Fruit fly (Drosophila melanogaster) whole organism, embryonic: Measurements from ENCODE around the gene Rab3-GEF.

Source experiments
- Adf1 ChIP-seq: fragments of 200-800 bp; sonication (Bioruptor generic); IDR thresholded peaks from 2 replicates; pipeline ENCODE4 v1.3.6; 2022; ENCODE audit warnings: missing biosample characterization, missing genetic modification characterization
- Blimp-1 ChIP-seq: fragments of 200-800 bp; sonication (Bioruptor generic); optimal IDR thresholded peaks from 3 replicates; lab custom pipeline; 2018; ENCODE audit warnings: missing biosample characterization, missing genetic modification characterization, mild to moderate bottlenecking, moderate library complexity, missing genetic modification reagents
- CG10147 ChIP-seq: fragments of 200-800 bp; sonication (Bioruptor generic); optimal IDR thresholded peaks from 2 replicates; lab custom pipeline; 2019; ENCODE audit warnings: missing biosample characterization, mild to moderate bottlenecking, missing genetic modification characterization, moderate library complexity
- CG10274 ChIP-seq: fragments of 200-800 bp; sonication (Bioruptor generic); optimal IDR thresholded peaks from 3 replicates; lab custom pipeline; 2017; ENCODE audit warnings: missing biosample characterization, mild to moderate bottlenecking, missing genetic modification characterization
- CG10431 ChIP-seq: fragments of 200-800 bp; sonication (Bioruptor generic); optimal IDR thresholded peaks from 3 replicates; lab custom pipeline; 2018; ENCODE audit warnings: missing biosample characterization, mild to moderate bottlenecking, missing genetic modification characterization
- CG11504 ChIP-seq: fragments of 200-800 bp; sonication (Bioruptor generic); optimal IDR thresholded peaks from 3 replicates; lab custom pipeline; 2019; ENCODE audit warnings: missing biosample characterization, mild to moderate bottlenecking, missing genetic modification characterization, moderate library complexity
- CG12219 ChIP-seq: fragments of 200-800 bp; sonication (Bioruptor generic); optimal IDR thresholded peaks from 3 replicates; lab custom pipeline; 2018; ENCODE audit warnings: missing biosample characterization, mild to moderate bottlenecking, missing genetic modification characterization
- CG1233 ChIP-seq: fragments of 200-800 bp; sonication (Bioruptor generic); optimal IDR thresholded peaks from 4 replicates; lab custom pipeline; 2018; ENCODE audit warnings: missing biosample characterization, mild to moderate bottlenecking, missing genetic modification characterization
- CG17328 ChIP-seq: fragments of 200-800 bp; sonication (Bioruptor generic); IDR thresholded peaks from 2 replicates; pipeline ENCODE4 v1.3.6; 2022; ENCODE audit warnings: missing biosample characterization, missing genetic modification characterization
- CG17385 ChIP-seq: fragments of 200-800 bp; sonication (Bioruptor generic); optimal IDR thresholded peaks from 3 replicates; lab custom pipeline; 2018; ENCODE audit warnings: missing biosample characterization, mild to moderate bottlenecking, missing genetic modification characterization
- CG1832 ChIP-seq: fragments of 200-800 bp; sonication (Bioruptor generic); optimal IDR thresholded peaks from 2 replicates; lab custom pipeline; 2017; ENCODE audit warnings: missing biosample characterization, mild to moderate bottlenecking, missing genetic modification characterization, inconsistent platforms
- CG2199 ChIP-seq: fragments of 200-800 bp; sonication (Bioruptor generic); IDR thresholded peaks from 3 replicates; pipeline ENCODE4 v1.3.6; 2022; ENCODE audit warnings: missing biosample characterization, missing genetic modification characterization
- CG32767 ChIP-seq: fragments of 200-800 bp; sonication (Bioruptor generic); IDR thresholded peaks from 2 replicates; pipeline ENCODE4 v1.3.6; 2022; ENCODE audit warnings: missing biosample characterization, missing genetic modification characterization
- CG3407 ChIP-seq: fragments of 200-800 bp; sonication (Bioruptor generic); optimal IDR thresholded peaks from 2 replicates; lab custom pipeline; 2018; ENCODE audit warnings: missing biosample characterization, mild to moderate bottlenecking, missing genetic modification characterization
- CG34224 ChIP-seq: fragments of 200-800 bp; sonication (Bioruptor generic); IDR thresholded peaks from 3 replicates; pipeline ENCODE4 v1.3.6; 2022; ENCODE audit warnings: missing biosample characterization, missing genetic modification characterization; ENCODE audit not compliant: partially characterized antibody
- CG3726 ChIP-seq: fragments of 200-800 bp; sonication (Bioruptor generic); IDR thresholded peaks from 3 replicates; pipeline ENCODE4, ENCODE4 v1.3.6; 2022; ENCODE audit warnings: missing biosample characterization, missing genetic modification characterization
- CG4404 ChIP-seq: fragments of 200-800 bp; sonication (Bioruptor generic); IDR thresholded peaks from 2 replicates; pipeline ENCODE4 v1.3.6; 2022; ENCODE audit warnings: missing biosample characterization, missing genetic modification characterization
- CG4707 ChIP-seq: fragments of 200-800 bp; sonication (Bioruptor generic); optimal IDR thresholded peaks from 2 replicates; lab custom pipeline; 2018; ENCODE audit warnings: missing biosample characterization, mild to moderate bottlenecking, missing genetic modification characterization, moderate library complexity
- CG4730 ChIP-seq: fragments of 200-800 bp; sonication (Bioruptor generic); IDR thresholded peaks from 2 replicates; pipeline ENCODE4 v1.3.6; 2022; ENCODE audit warnings: missing biosample characterization, missing genetic modification characterization
- CG5245 ChIP-seq: fragments of 200-800 bp; sonication (Bioruptor generic); optimal IDR thresholded peaks from 3 replicates; lab custom pipeline; 2016; ENCODE audit warnings: missing biosample characterization, missing genetic modification characterization
- CG6683 ChIP-seq: fragments of 200-800 bp; sonication (Bioruptor generic); optimal IDR thresholded peaks from 2 replicates; lab custom pipeline; 2017; ENCODE audit warnings: missing biosample characterization, mild to moderate bottlenecking, missing genetic modification characterization, missing genetic modification reagents
- CG8765 ChIP-seq: fragments of 200-800 bp; sonication (Bioruptor generic); IDR thresholded peaks from 2 replicates; pipeline ENCODE4 v1.3.6; 2022; ENCODE audit warnings: missing biosample characterization, missing genetic modification characterization
- Deaf1 ChIP-seq: fragments of 200-800 bp; optimal IDR thresholded peaks from 3 replicates; lab custom pipeline; 2019; ENCODE audit warnings: missing biosample characterization, mild to moderate bottlenecking, missing genetic modification characterization, moderate library complexity
- Dp ChIP-seq: fragments of 200-800 bp; sonication (Bioruptor generic); optimal IDR thresholded peaks from 2 replicates; lab custom pipeline; 2018; ENCODE audit warnings: missing biosample characterization, mild to moderate bottlenecking, missing genetic modification characterization, moderate library complexity
- Ets97D ChIP-seq: fragments of 200-800 bp; sonication (Bioruptor generic); optimal IDR thresholded peaks from 3 replicates; lab custom pipeline; 2016; ENCODE audit warnings: missing biosample characterization, missing genetic modification characterization
- H2.0 ChIP-seq: fragments of 200-800 bp; sonication (Bioruptor generic); IDR thresholded peaks from 2 replicates; pipeline ENCODE4 v1.3.6; 2022; ENCODE audit warnings: missing biosample characterization, missing genetic modification characterization
- HLH3B ChIP-seq: fragments of 200-800 bp; sonication (Bioruptor generic); IDR thresholded peaks from 2 replicates; pipeline ENCODE4 v1.3.6; 2022; ENCODE audit warnings: missing biosample characterization, missing genetic modification characterization
- Hey ChIP-seq: fragments of 200-800 bp; sonication (Bioruptor generic); optimal IDR thresholded peaks from 3 replicates; lab custom pipeline; 2018; ENCODE audit warnings: missing biosample characterization, mild to moderate bottlenecking, missing genetic modification characterization
- Hmx ChIP-seq: fragments of 200-800 bp; sonication (Bioruptor generic); optimal IDR thresholded peaks from 2 replicates; lab custom pipeline; 2016; ENCODE audit warnings: missing biosample characterization, missing genetic modification characterization
- Taf1 ChIP-seq: fragments of 200-800 bp; sonication (Bioruptor generic); IDR thresholded peaks from 2 replicates; pipeline ENCODE4 v1.3.6; 2022; ENCODE audit warnings: missing biosample characterization, missing genetic modification characterization
- ab ChIP-seq: fragments of 200-800 bp; sonication (Bioruptor generic); optimal IDR thresholded peaks from 2 replicates; lab custom pipeline; 2016; ENCODE audit warnings: missing biosample characterization, missing genetic modification characterization
- ase ChIP-seq: fragments of 200-800 bp; sonication (Bioruptor generic); IDR thresholded peaks from 3 replicates; pipeline ENCODE4 v1.3.6; 2022; ENCODE audit warnings: missing biosample characterization, missing genetic modification characterization
- ato ChIP-seq: fragments of 200-800 bp; sonication (Bioruptor generic); IDR thresholded peaks from 2 replicates; pipeline ENCODE4 v1.3.6; 2022; ENCODE audit warnings: missing biosample characterization, missing genetic modification characterization; ENCODE audit not compliant: partially characterized antibody
- bcd ChIP-seq: fragments of 200-800 bp; sonication (Bioruptor generic); optimal IDR thresholded peaks from 2 replicates; lab custom pipeline; 2017; ENCODE audit warnings: missing biosample characterization, mild to moderate bottlenecking, missing genetic modification characterization
- cas ChIP-seq: fragments of 200-800 bp; sonication (Bioruptor generic); IDR thresholded peaks from 2 replicates; pipeline ENCODE4 v1.3.6; 2022; ENCODE audit warnings: missing biosample characterization, missing genetic modification characterization
- chif ChIP-seq, 2 experiments: fragments of 200-800 bp; sonication (Bioruptor generic); optimal IDR thresholded peaks; 3 replicates each; lab custom pipeline; 2016; ENCODE audit warnings: missing biosample characterization in 2 of 2, missing genetic modification characterization in 2 of 2
- ci ChIP-seq: fragments of 200-800 bp; sonication (Bioruptor generic); IDR thresholded peaks from 3 replicates; pipeline ENCODE4 v1.3.6; 2022; ENCODE audit warnings: missing biosample characterization, missing genetic modification characterization
- dati ChIP-seq: fragments of 200-800 bp; sonication (Bioruptor generic); IDR thresholded peaks from 2 replicates; pipeline ENCODE4 v1.3.6; 2022; ENCODE audit warnings: missing biosample characterization, missing genetic modification characterization
- dm ChIP-seq: fragments of 200-800 bp; sonication (Bioruptor generic); optimal IDR thresholded peaks from 3 replicates; lab custom pipeline; 2016; ENCODE audit warnings: missing biosample characterization, missing genetic modification characterization
- dysf ChIP-seq: fragments of 200-800 bp; sonication (Bioruptor generic); IDR thresholded peaks from 3 replicates; pipeline ENCODE4 v1.3.6; 2022; ENCODE audit warnings: missing biosample characterization, missing genetic modification characterization
- gem ChIP-seq: fragments of 200-800 bp; sonication (Bioruptor generic); optimal IDR thresholded peaks from 2 replicates; lab custom pipeline; 2019; ENCODE audit warnings: missing biosample characterization, mild to moderate bottlenecking, missing genetic modification characterization, moderate library complexity
- klu ChIP-seq: fragments of 200-800 bp; sonication (Bioruptor generic); IDR thresholded peaks from 2 replicates; pipeline ENCODE4 v1.3.6; 2022; ENCODE audit warnings: missing biosample characterization, missing genetic modification characterization
- lmd ChIP-seq: fragments of 200-800 bp; sonication (Bioruptor generic); IDR thresholded peaks from 2 replicates; pipeline ENCODE4 v1.3.6; 2022; ENCODE audit warnings: missing biosample characterization, missing genetic modification characterization
- mam ChIP-seq: fragments of 200-800 bp; sonication (Bioruptor generic); optimal IDR thresholded peaks from 3 replicates; lab custom pipeline; 2016; ENCODE audit warnings: missing biosample characterization, missing genetic modification characterization
- nau ChIP-seq: fragments of 200-800 bp; sonication (Bioruptor generic); optimal IDR thresholded peaks from 3 replicates; lab custom pipeline; 2017; ENCODE audit warnings: missing biosample characterization, mild to moderate bottlenecking, missing genetic modification characterization, missing genetic modification reagents
- onecut ChIP-seq: fragments of 200-800 bp; sonication (Bioruptor generic); IDR thresholded peaks from 2 replicates; pipeline ENCODE4 v1.3.6; 2022; ENCODE audit warnings: missing biosample characterization, missing genetic modification characterization
- tio ChIP-seq: fragments of 200-800 bp; sonication (Bioruptor generic); optimal IDR thresholded peaks from 2 replicates; lab custom pipeline; 2017; ENCODE audit warnings: missing biosample characterization, missing genetic modification characterization, inconsistent platforms
- zf30C ChIP-seq: fragments of 200-800 bp; sonication (Bioruptor generic); optimal IDR thresholded peaks from 3 replicates; lab custom pipeline; 2018; ENCODE audit warnings: missing biosample characterization, mild to moderate bottlenecking, missing genetic modification characterization

Gene Rab3-GEF

DNA sequence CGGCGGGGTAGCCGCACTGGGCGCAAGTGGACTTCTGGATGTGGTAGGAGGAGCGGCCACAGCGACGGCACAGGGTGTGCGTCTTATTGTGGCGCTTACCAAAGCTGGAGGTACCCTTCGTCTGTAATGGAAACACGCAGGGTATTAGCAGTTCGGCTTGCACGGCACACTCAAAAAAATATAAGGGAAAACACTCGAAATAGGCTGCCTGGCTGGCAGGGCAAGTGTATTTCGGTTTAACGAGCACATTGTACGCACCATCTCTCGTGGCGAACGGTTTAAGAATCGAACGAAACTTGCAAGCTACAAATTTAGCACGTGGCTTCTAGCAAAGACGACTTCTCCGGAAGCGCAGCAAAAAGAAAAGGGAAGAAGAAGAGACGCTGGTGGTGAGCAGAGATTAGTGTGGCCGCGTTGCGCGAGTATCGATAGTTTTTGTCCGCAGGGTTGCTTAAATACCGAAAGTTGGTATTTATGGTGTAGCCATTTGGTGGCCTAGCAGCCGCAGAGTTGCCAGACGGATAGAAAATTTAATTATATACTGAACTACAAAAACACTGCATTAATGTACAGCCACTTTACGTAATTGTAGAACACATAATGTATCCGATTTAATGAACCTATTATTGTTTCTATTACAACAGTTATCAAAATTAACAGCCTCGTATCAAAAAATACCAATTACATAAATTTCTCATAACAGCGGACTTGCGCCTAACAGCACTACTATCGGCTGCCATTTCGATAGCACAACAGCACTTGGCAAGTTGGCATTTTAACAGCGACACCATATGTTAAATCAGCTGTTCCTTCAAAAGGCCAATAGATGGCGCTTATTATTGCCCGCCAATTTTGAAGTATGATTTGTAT, 49.7 kb downstream of the Rab3-GEF start, which contains the start of gene RpL37-1 (continued):
- TF ChIP-seq dati (GFP tag; lab: Robert Waterston, UW), result 0 out of 2 replicates have a peak, but pooled peaks have one; percentile 19
- peak; percentile 36; the same call in 1 of the 3 replicates for TF ChIP-seq CG2199 (GFP tag; lab: Robert Waterston, UW)
- no peak for TF ChIP-seq CG32767 (GFP tag; lab: Robert Waterston, UW)
- no peak for TF ChIP-seq ab (GFP tag; lab: Kevin White, UChicago)
- peak; percentile 99 for TF ChIP-seq Ets97D (GFP tag; lab: Kevin White, UChicago)
- no peak for TF ChIP-seq tio
- TF ChIP-seq CG17328 (GFP tag; lab: Robert Waterston, UW), result peak; percentile 72
- no peak for TF ChIP-seq CG1832 (GFP tag; lab: Kevin White, UChicago)
- TF ChIP-seq CG3407, result peak; percentile 52
- peak; percentile 17 for TF ChIP-seq CG12219
- peak; percentile 75 for TF ChIP-seq onecut (GFP tag; lab: Robert Waterston, UW)
- peak; percentile 13 for TF ChIP-seq Deaf1 (tag; lab: Kevin White, UChicago)
- TF ChIP-seq nau (GFP tag; lab: Kevin White, UChicago), result peak; percentile 59
- no peak for TF ChIP-seq Hey (tag; lab: Kevin White, UChicago)
- TF ChIP-seq chif (GFP tag; optimal IDR thresholded peaks at IDR 0.05; lab: Kevin White, UChicago), result peak; percentile 14 to 44
- TF ChIP-seq Dp (GFP tag; lab: Kevin White, UChicago), result peak; percentile 92
- peak; percentile 65 for TF ChIP-seq mam
- peak; percentile 45 for TF ChIP-seq CG10147 (GFP tag; lab: Kevin White, UChicago)
- TF ChIP-seq bcd, result peak; percentile 75
- no peak for TF ChIP-seq CG4404
- 0 out of 2 replicates have a peak, but pooled peaks have one; percentile 27 for TF ChIP-seq CG8765 (GFP tag; lab: Robert Waterston, UW)
- peak; percentile 34; the same call in 1 of the 2 replicates for TF ChIP-seq klu (GFP tag; lab: Robert Waterston, UW)
- peak; percentile 28; the same call in 1 of the 2 replicates for TF ChIP-seq lmd (GFP tag; lab: Robert Waterston, UW)
- peak; percentile 49 for TF ChIP-seq gem (tag; lab: Kevin White, UChicago)
- peak; percentile 70; the same call in 2 of the 3 replicates for TF ChIP-seq dysf
- peak; percentile 92 for TF ChIP-seq ci
- 0 out of 2 replicates have a peak, but pooled peaks have one; percentile 11 for TF ChIP-seq Taf1 (GFP tag; lab: Robert Waterston, UW)
- no peak for TF ChIP-seq Hmx (GFP tag; lab: Kevin White, UChicago)
- peak; percentile 56 for TF ChIP-seq ato (GFP tag; lab: Robert Waterston, UW)
- peak; percentile 40 for TF ChIP-seq CG1233 (GFP tag; lab: Kevin White, UChicago)
- TF ChIP-seq dm (GFP tag; lab: Kevin White, UChicago), result peak; percentile 95
- peak; percentile 61; the same call in 2 of the 3 replicates for TF ChIP-seq CG34224 (GFP tag; lab: Robert Waterston, UW)
- peak; percentile 95 for TF ChIP-seq CG17385 (GFP tag; lab: Kevin White, UChicago)
- TF ChIP-seq Adf1 (GFP tag; lab: Robert Waterston, UW), result no peak
- TF ChIP-seq CG11504 (tag; lab: Kevin White, UChicago), result peak; percentile 44
- TF ChIP-seq CG4730, result peak; percentile 43; the same call in 1 of the 2 replicates
- peak; percentile 68 for TF ChIP-seq ase
- peak; percentile 78 for TF ChIP-seq CG10431 (GFP tag; lab: Kevin White, UChicago)
- peak; percentile 49 for TF ChIP-seq CG10274 (GFP tag; lab: Kevin White, UChicago)
- 0 out of 2 replicates have a peak, but pooled peaks have one; percentile 48 for TF ChIP-seq HLH3B (GFP tag; lab: Robert Waterston, UW)
- TF ChIP-seq CG6683, result no peak
- peak; percentile 48; the same call in 1 of the 2 replicates for TF ChIP-seq H2.0
- no peak for TF ChIP-seq zf30C (GFP tag; lab: Kevin White, UChicago)
- TF ChIP-seq CG4707 (GFP tag; lab: Kevin White, UChicago), result peak; percentile 64
- peak; percentile 45 for TF ChIP-seq Blimp-1
- TF ChIP-seq CG3726, result no peak
- TF ChIP-seq CG5245 (GFP tag; lab: Kevin White, UChicago), result peak; percentile 32
- TF ChIP-seq cas (GFP tag; lab: Robert Waterston, UW), result peak; percentile 48; the same call in 1 of the 2 replicates
